Fruit fly (Drosophila melanogaster) whole organism, embryonic: Measurements from ENCODE around the gene CG13658.

Experiments
- Abd-B ChIP-seq: fragments of 200-800 bp; sonication (Bioruptor generic); optimal IDR thresholded peaks from 2 replicates; lab custom pipeline; 2018; ENCODE audit warnings: missing biosample characterization, mild to moderate bottlenecking, missing genetic modification characterization, moderate library complexity
- Ada2b ChIP-seq: fragments of 200-800 bp; sonication (Bioruptor generic); IDR thresholded peaks from 2 replicates; pipeline ENCODE4 v1.3.6; 2022; ENCODE audit warnings: missing biosample characterization, missing genetic modification characterization
- Aef1 ChIP-seq: fragments of 200-800 bp; sonication (Bioruptor generic); IDR thresholded peaks from 3 replicates; pipeline ENCODE4 v1.3.6; 2022; ENCODE audit warnings: missing biosample characterization, missing genetic modification characterization
- Atf3 ChIP-seq: fragments of 200-800 bp; sonication (Bioruptor generic); optimal IDR thresholded peaks from 3 replicates; lab custom pipeline; 2016; ENCODE audit warnings: missing biosample characterization, missing genetic modification characterization
- CG10366 ChIP-seq: fragments of 200-800 bp; sonication (Bioruptor generic); IDR thresholded peaks from 2 replicates; pipeline ENCODE4 v1.3.6; 2022; ENCODE audit warnings: missing biosample characterization, missing genetic modification characterization
- CG11093 ChIP-seq: fragments of 200-800 bp; sonication (Bioruptor generic); IDR thresholded peaks from 3 replicates; pipeline ENCODE4 v1.3.6; 2022; ENCODE audit warnings: missing biosample characterization, missing genetic modification characterization
- CG11560 ChIP-seq: fragments of 200-800 bp; sonication (Bioruptor generic); IDR thresholded peaks from 3 replicates; pipeline ENCODE4 v1.3.6; 2022; ENCODE audit warnings: missing biosample characterization, missing genetic modification characterization
- CG14441 ChIP-seq: fragments of 200-800 bp; sonication (Bioruptor generic); IDR thresholded peaks from 2 replicates; pipeline ENCODE4 v1.3.6; 2022; ENCODE audit warnings: missing biosample characterization, missing genetic modification characterization
- CG14710 ChIP-seq: fragments of 200-800 bp; sonication (Bioruptor generic); optimal IDR thresholded peaks from 3 replicates; lab custom pipeline; 2019; ENCODE audit warnings: missing biosample characterization, mild to moderate bottlenecking, missing genetic modification characterization, moderate library complexity
- CG16813 ChIP-seq: fragments of 200-800 bp; sonication (Bioruptor generic); IDR thresholded peaks from 3 replicates; pipeline ENCODE4 v1.3.6; 2022; ENCODE audit warnings: missing biosample characterization, missing genetic modification characterization; ENCODE audit not compliant: partially characterized antibody
- CG16815 ChIP-seq: fragments of 200-800 bp; sonication (Bioruptor generic); optimal IDR thresholded peaks from 3 replicates; lab custom pipeline; 2017; ENCODE audit warnings: missing biosample characterization, mild to moderate bottlenecking, missing genetic modification characterization
- CG18476 ChIP-seq: fragments of 200-800 bp; sonication (Bioruptor generic); optimal IDR thresholded peaks from 2 replicates; lab custom pipeline; 2016; ENCODE audit warnings: missing biosample characterization, mild to moderate bottlenecking, missing genetic modification characterization
- CG31365 ChIP-seq: fragments of 200-800 bp; sonication (Bioruptor generic); optimal IDR thresholded peaks from 2 replicates; lab custom pipeline; 2018; ENCODE audit warnings: missing biosample characterization, mild to moderate bottlenecking, missing genetic modification characterization
- CG32772 ChIP-seq: fragments of 200-800 bp; sonication (Bioruptor generic); IDR thresholded peaks from 2 replicates; pipeline ENCODE4 v1.3.6; 2022; ENCODE audit warnings: missing biosample characterization, missing genetic modification characterization
- CG34376 ChIP-seq: fragments of 200-800 bp; sonication (Bioruptor generic); optimal IDR thresholded peaks from 2 replicates; lab custom pipeline; 2018; ENCODE audit warnings: missing biosample characterization, mild to moderate bottlenecking, missing genetic modification characterization
- CG42726 ChIP-seq: fragments of 200-800 bp; sonication (Bioruptor generic); IDR thresholded peaks from 2 replicates; pipeline ENCODE4 v1.3.6; 2022; ENCODE audit warnings: missing biosample characterization, missing genetic modification characterization; ENCODE audit not compliant: partially characterized antibody
- CG5180 ChIP-seq: fragments of 200-800 bp; sonication (Bioruptor generic); optimal IDR thresholded peaks from 3 replicates; lab custom pipeline; 2017; ENCODE audit warnings: missing biosample characterization, missing genetic modification characterization, mild to moderate bottlenecking, moderate library complexity, missing genetic modification reagents
- CG6689 ChIP-seq: fragments of 200-800 bp; sonication (Bioruptor generic); IDR thresholded peaks from 2 replicates; pipeline ENCODE4 v1.3.6; 2022; ENCODE audit warnings: missing biosample characterization, missing genetic modification characterization
- CG9609 ChIP-seq: fragments of 200-800 bp; sonication (Bioruptor generic); optimal IDR thresholded peaks from 3 replicates; lab custom pipeline; 2016; ENCODE audit warnings: missing biosample characterization, missing genetic modification characterization
- Deaf1 ChIP-seq: fragments of 200-800 bp; optimal IDR thresholded peaks from 3 replicates; lab custom pipeline; 2019; ENCODE audit warnings: missing biosample characterization, mild to moderate bottlenecking, missing genetic modification characterization, moderate library complexity
- Dll ChIP-seq: fragments of 200-800 bp; sonication (Bioruptor generic); IDR thresholded peaks from 4 replicates; pipeline ENCODE4 v1.3.6; 2022; ENCODE audit warnings: missing biosample characterization, missing genetic modification characterization; ENCODE audit not compliant: partially characterized antibody
- Ets65A ChIP-seq: fragments of 200-800 bp; sonication (Bioruptor generic); peaks from one replicate; lab custom pipeline; 2016; ENCODE audit warnings: missing biosample characterization, missing genetic modification characterization
- Med ChIP-seq: fragments of 200-800 bp; sonication (Bioruptor generic); peaks from one replicate; lab custom pipeline; 2016; ENCODE audit warnings: missing biosample characterization, missing genetic modification characterization, mild to moderate bottlenecking, inconsistent platforms, moderate library complexity
- NC2β ChIP-seq: fragments of 200-800 bp; sonication (Bioruptor generic); optimal IDR thresholded peaks from 2 replicates; lab custom pipeline; 2016; ENCODE audit warnings: missing biosample characterization, missing genetic modification characterization
- Sin3A ChIP-seq: fragments of >200 bp; optimal IDR thresholded peaks from 2 replicates; lab custom pipeline; 2018
- bbx ChIP-seq: fragments of 200-800 bp; sonication (Bioruptor generic); IDR thresholded peaks from 2 replicates; pipeline ENCODE4 v1.3.6; 2022; ENCODE audit warnings: missing biosample characterization, missing genetic modification characterization; ENCODE audit not compliant: partially characterized antibody
- dmrt99B ChIP-seq: fragments of 200-800 bp; sonication (Bioruptor generic); optimal IDR thresholded peaks from 2 replicates; lab custom pipeline; 2018; ENCODE audit warnings: missing biosample characterization, mild to moderate bottlenecking, missing genetic modification characterization, moderate library complexity
- dysf ChIP-seq: fragments of 200-800 bp; sonication (Bioruptor generic); IDR thresholded peaks from 3 replicates; pipeline ENCODE4 v1.3.6; 2022; ENCODE audit warnings: missing biosample characterization, missing genetic modification characterization
- exex ChIP-seq: fragments of 200-800 bp; sonication (Bioruptor generic); optimal IDR thresholded peaks from 4 replicates; lab custom pipeline; 2018; ENCODE audit warnings: missing biosample characterization, mild to moderate bottlenecking, missing genetic modification characterization, moderate library complexity
- eyg ChIP-seq: fragments of 200-800 bp; sonication (Bioruptor generic); optimal IDR thresholded peaks from 3 replicates; lab custom pipeline; 2016; ENCODE audit warnings: missing biosample characterization, missing genetic modification characterization
- grau ChIP-seq: fragments of 200-800 bp; optimal IDR thresholded peaks from 3 replicates; lab custom pipeline; 2019; ENCODE audit warnings: missing biosample characterization, mild to moderate bottlenecking, missing genetic modification characterization, moderate library complexity
- grn ChIP-seq: fragments of 200-800 bp; sonication (Bioruptor generic); optimal IDR thresholded peaks from 3 replicates; lab custom pipeline; 2017; ENCODE audit warnings: missing biosample characterization, missing genetic modification characterization
- h ChIP-seq: fragments of >200 bp; optimal IDR thresholded peaks from 2 replicates; lab custom pipeline; 2017
- inv ChIP-seq: fragments of 200-800 bp; sonication (Bioruptor generic); IDR thresholded peaks from 2 replicates; pipeline ENCODE4 v1.3.6; 2022; ENCODE audit warnings: missing biosample characterization, missing genetic modification characterization; ENCODE audit not compliant: partially characterized antibody
- jumu ChIP-seq: fragments of 200-800 bp; sonication (Bioruptor generic); optimal IDR thresholded peaks from 3 replicates; lab custom pipeline; 2016; ENCODE audit warnings: missing biosample characterization, missing genetic modification characterization
- ken ChIP-seq: fragments of 200-800 bp; sonication (Bioruptor generic); IDR thresholded peaks from 3 replicates; pipeline ENCODE4 v1.3.6; 2022; ENCODE audit warnings: missing biosample characterization, missing genetic modification characterization
- mld ChIP-seq: fragments of 200-800 bp; sonication (Bioruptor generic); IDR thresholded peaks from 3 replicates; pipeline ENCODE4 v1.3.6; 2022; ENCODE audit warnings: missing biosample characterization, missing genetic modification characterization; ENCODE audit not compliant: partially characterized antibody
- odd ChIP-seq: fragments of 200-800 bp; sonication (Bioruptor generic); optimal IDR thresholded peaks from 2 replicates; lab custom pipeline; 2017; ENCODE audit warnings: missing biosample characterization, mild to moderate bottlenecking, missing genetic modification characterization
- pb ChIP-seq: fragments of 200-800 bp; sonication (Bioruptor generic); optimal IDR thresholded peaks from 3 replicates; lab custom pipeline; 2016; ENCODE audit warnings: missing biosample characterization, missing genetic modification characterization
- phol ChIP-seq: fragments of 200-800 bp; sonication (Bioruptor generic); optimal IDR thresholded peaks from 3 replicates; lab custom pipeline; 2018; ENCODE audit warnings: missing biosample characterization, mild to moderate bottlenecking, missing genetic modification characterization, moderate library complexity
- pita ChIP-seq: fragments of 200-800 bp; sonication (Bioruptor generic); optimal IDR thresholded peaks from 2 replicates; lab custom pipeline; 2017; ENCODE audit warnings: missing biosample characterization, mild to moderate bottlenecking, missing genetic modification characterization
- stwl ChIP-seq: fragments of 200-800 bp; sonication (Bioruptor generic); optimal IDR thresholded peaks from 3 replicates; lab custom pipeline; 2018; ENCODE audit warnings: missing biosample characterization, mild to moderate bottlenecking, missing genetic modification characterization, moderate library complexity
- trh ChIP-seq: fragments of 200-800 bp; sonication (Bioruptor generic); optimal IDR thresholded peaks from 2 replicates; lab custom pipeline; 2016; ENCODE audit warnings: missing biosample characterization, missing genetic modification characterization
- tup ChIP-seq: fragments of 200-800 bp; sonication (Bioruptor generic); optimal IDR thresholded peaks from 2 replicates; lab custom pipeline; 2016; ENCODE audit warnings: missing biosample characterization, mild to moderate bottlenecking, missing genetic modification characterization, moderate library complexity
- vnd ChIP-seq: fragments of 200-800 bp; sonication (Bioruptor generic); IDR thresholded peaks from 3 replicates; pipeline ENCODE4 v1.3.6; 2022; ENCODE audit warnings: missing biosample characterization, missing genetic modification characterization; ENCODE audit not compliant: partially characterized antibody

Gene CG13658

DNA sequence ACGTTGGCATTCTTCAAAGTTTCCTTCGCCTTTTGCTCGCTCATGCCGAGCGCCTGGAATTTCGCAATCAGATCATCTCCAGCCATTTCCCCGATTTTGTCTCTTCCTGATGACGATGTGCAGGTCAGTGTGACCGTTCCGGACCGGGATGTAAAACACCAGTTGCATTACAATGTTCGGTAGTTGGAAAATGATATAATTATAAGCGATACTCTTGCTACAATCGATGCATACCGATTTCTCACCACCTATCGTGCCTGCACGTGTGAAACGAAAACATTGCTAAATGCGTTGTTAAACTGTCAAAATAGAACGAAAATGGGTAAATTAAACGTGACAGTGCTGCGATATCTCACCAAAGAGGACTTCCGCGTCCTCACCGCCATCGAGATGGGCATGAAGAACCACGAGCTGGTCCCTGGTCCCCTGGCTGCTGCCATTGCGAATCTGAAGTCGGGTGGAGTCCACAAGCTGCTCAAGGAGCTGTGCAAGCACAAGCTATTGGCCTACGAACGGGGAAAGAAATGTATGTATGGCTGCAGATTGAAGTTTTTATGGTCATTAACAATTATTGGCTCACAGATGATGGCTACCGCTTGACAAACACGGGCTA is 21.6 kb upstream of the CG13658 start, which contains the start of the genes GlnRS and RIOK2 (continued):
- TF ChIP-seq CG14441 (GFP tag; lab: Robert Waterston, UW) (no peak), CG11093 (no peak)

DNA sequence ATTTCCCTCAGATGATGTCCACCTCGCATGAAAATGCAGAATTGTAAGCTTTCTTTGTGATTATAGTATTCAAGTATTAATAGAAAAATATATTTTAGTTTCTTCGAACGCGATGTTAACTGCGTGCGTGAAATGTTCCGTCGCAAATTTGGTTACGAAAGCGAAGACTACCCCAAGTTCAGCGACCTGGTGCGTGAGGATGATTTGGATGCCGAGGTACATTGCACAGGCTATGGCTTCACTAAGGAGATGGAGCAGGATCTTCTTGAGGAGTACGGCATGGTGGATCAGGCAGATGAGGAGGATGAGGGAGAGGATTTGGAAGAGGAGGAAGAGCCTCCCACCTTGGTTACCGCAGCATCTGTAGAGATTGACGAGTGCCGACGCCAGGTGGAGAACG is 20.5 kb upstream of the CG13658 start:
- TF ChIP-seq CG34376: no peak
- peak; percentile 92 for TF ChIP-seq Ets65A (GFP tag; lab: Kevin White, UChicago)
- TF ChIP-seq, all 482 proteins: peak for 1

DNA sequence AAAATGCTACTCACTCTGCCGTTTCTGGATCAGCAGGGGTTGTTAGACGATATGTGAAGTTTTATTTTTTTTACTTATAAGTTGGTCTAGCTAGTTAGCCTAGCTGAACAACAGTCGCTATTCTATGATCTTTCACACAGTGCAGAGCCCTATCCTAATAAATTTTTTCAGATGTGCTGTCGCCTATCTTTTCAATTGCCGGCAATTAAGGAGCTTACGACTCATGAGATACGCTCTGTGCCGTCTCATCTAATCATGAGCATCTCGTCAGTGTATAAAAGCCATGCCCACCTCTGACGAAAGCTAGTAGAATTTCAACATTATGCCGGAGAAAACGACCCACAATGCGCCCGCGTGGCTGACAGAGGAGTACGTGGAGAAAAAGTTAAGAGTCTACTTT is 17.4 kb upstream of the CG13658 start, which contains the start of the genes CG11889 and CG11891:
Gene CG11889 (plus strand): TSS at position 301 of the 400 bp plus-strand sequence.
Gene CG11891 (plus strand): TSS at position 301 of the 400 bp plus-strand sequence.
- TF ChIP-seq Abd-B (no peak), Med (GFP tag; lab: Kevin White, UChicago) (peak; percentile 12)

DNA sequence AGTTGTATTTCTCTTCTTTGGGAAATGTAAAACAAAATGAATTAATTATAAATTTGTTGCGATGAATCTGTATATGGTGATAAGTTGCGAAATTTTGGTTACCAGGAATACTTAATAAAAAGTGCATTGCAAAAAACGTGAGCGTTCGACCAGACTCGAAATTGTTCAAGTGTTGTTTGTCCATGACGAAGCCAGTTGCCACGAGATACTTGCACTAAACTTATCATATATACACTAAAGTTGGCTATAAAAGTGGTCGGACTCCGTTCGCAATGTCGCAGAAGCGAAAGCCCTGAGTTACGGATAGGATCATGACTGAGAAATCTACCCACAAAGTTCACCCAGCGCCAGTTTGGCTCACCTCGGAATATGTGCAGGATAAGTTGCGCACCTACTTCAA is 13.7 kb upstream of the CG13658 start, which contains the start of gene CG11878:
Gene CG11878 (plus strand): TSS at position 301 of the 400 bp plus-strand sequence.
- no peak for TF ChIP-seq Aef1
- TF ChIP-seq pita (GFP tag; lab: Kevin White, UChicago): no peak
- TF ChIP-seq mld (GFP tag; lab: Robert Waterston, UW): no peak
- TF ChIP-seq NC2β: no peak
- TF ChIP-seq dmrt99B (tag; lab: Kevin White, UChicago): no peak
- no peak for TF ChIP-seq CG16813 (GFP tag; lab: Robert Waterston, UW)
- no peak for TF ChIP-seq inv (GFP tag; lab: Robert Waterston, UW)
- TF ChIP-seq CG32772: no peak
- TF ChIP-seq CG6689 (GFP tag; lab: Robert Waterston, UW): no peak
- TF ChIP-seq CG10366: no peak
- TF ChIP-seq Dll: no peak
- TF ChIP-seq tup (GFP tag; lab: Kevin White, UChicago): no peak
- no peak for TF ChIP-seq ken (GFP tag; lab: Robert Waterston, UW)
- TF ChIP-seq vnd (GFP tag; lab: Robert Waterston, UW): no peak
- TF ChIP-seq stwl (tag; lab: Kevin White, UChicago): no peak

DNA sequence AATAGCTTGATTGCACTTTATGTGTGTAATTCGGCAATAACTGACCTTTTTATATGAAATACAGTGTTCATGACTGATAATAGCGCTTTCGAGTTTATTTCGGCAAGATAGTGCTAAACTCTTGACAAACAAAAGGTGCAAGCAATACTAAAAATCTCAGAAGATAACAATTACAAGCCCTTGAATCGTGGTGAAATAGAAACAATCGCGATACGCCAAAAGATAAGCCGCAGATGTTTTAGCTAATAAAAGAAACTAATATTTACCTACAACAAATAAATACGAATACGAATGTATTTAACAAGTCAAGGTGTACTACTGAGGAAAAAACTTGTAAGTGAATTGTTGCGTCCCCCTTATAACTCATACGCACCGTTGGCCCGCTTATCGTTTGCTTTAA is 12.0 kb upstream of the CG13658 start:
- TF ChIP-seq CG18476 (GFP tag; lab: Kevin White, UChicago): no peak
- TF ChIP-seq exex (tag; lab: Kevin White, UChicago): peak; percentile 78
- TF ChIP-seq trh (GFP tag; lab: Kevin White, UChicago): no peak
- TF ChIP-seq Ada2b (GFP tag; lab: Robert Waterston, UW): no peak
- TF ChIP-seq grau (tag; lab: Kevin White, UChicago): peak; percentile 15
- no peak for TF ChIP-seq bbx (GFP tag; lab: Robert Waterston, UW)
- TF ChIP-seq jumu (GFP tag; lab: Kevin White, UChicago): no peak
- no peak for TF ChIP-seq CG42726 (GFP tag; lab: Robert Waterston, UW)
- TF ChIP-seq CG16815 (GFP tag; lab: Kevin White, UChicago): no peak
- TF ChIP-seq Atf3 (GFP tag; lab: Kevin White, UChicago): no peak
- TF ChIP-seq h: no peak
- no peak for TF ChIP-seq CG5180
- no peak for TF ChIP-seq Deaf1 (tag; lab: Kevin White, UChicago)
- TF ChIP-seq CG9609 (GFP tag; lab: Kevin White, UChicago): no peak
- TF ChIP-seq phol (tag; lab: Kevin White, UChicago): no peak
- TF ChIP-seq grn: peak; percentile 19
- no peak for TF ChIP-seq CG11560 (tag; lab: Robert Waterston, UW)
- TF ChIP-seq CG31365 (tag; lab: Kevin White, UChicago): peak; percentile 10
- TF ChIP-seq CG14710 (tag; lab: Kevin White, UChicago): no peak
- no peak for TF ChIP-seq pb (GFP tag; lab: Kevin White, UChicago)
- peak; percentile 67 for TF ChIP-seq Med (GFP tag; lab: Kevin White, UChicago)
- TF ChIP-seq dysf (GFP tag; lab: Robert Waterston, UW): no peak
- TF ChIP-seq Sin3A (lab: Kevin White, UChicago): no peak
- peak; percentile 14 for TF ChIP-seq eyg (GFP tag; lab: Kevin White, UChicago)
- TF ChIP-seq odd: peak; percentile 61
